Fruit fly (Drosophila melanogaster) whole organism, embryonic: Measurements from ENCODE around the gene ppl.

Experiments
- CG11696 ChIP-seq: fragments of 200-800 bp; sonication (Bioruptor generic); IDR thresholded peaks from 2 replicates; pipeline ENCODE4 v1.3.6; 2022; ENCODE audit warnings: missing biosample characterization, missing genetic modification characterization
- CG5180 ChIP-seq: fragments of 200-800 bp; sonication (Bioruptor generic); optimal IDR thresholded peaks from 3 replicates; lab custom pipeline; 2017; ENCODE audit warnings: missing biosample characterization, missing genetic modification characterization, mild to moderate bottlenecking, moderate library complexity, missing genetic modification reagents

DNA sequence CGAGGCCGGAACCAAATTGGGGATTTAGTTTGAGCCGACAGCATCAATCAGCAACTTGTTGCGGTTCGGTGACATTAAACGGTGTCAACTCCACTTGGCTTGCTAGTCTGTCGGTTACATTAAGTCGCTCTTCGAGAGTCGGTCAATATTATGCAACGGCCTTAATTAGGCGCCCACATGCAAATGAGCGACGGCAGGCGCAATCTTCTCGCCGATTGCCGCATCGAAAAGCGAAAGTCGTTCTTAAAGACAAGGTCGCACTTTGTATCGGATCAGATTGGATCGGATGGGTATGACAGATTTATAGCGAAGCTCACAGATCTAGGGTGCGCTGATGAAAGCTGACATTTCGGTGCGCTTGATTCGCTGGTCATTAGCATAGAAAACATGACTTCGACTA, 9.7 kb upstream of the ppl start:
- TF ChIP-seq CG11696 (no peak), CG5180 (GFP tag; lab: Kevin White, UChicago) (no peak)
